Fruit fly (Drosophila melanogaster) whole organism, embryonic: Measurements from ENCODE around the gene CG14839.

ENCODE experiments used
- Awh ChIP-seq: fragments of 200-800 bp; sonication (Bioruptor generic); IDR thresholded peaks from 2 replicates; pipeline ENCODE4, ENCODE4 v1.3.6; 2022; ENCODE audit warnings: missing biosample characterization, missing genetic modification characterization
- Bgb ChIP-seq: fragments of 200-800 bp; sonication (Bioruptor generic); IDR thresholded peaks from 2 replicates; pipeline ENCODE4 v1.3.6; 2022; ENCODE audit warnings: missing biosample characterization, missing genetic modification characterization; ENCODE audit not compliant: partially characterized antibody
- CG10267 ChIP-seq: fragments of 200-800 bp; sonication (Bioruptor generic); optimal IDR thresholded peaks from 2 replicates; lab custom pipeline; 2018; ENCODE audit warnings: missing biosample characterization, mild to moderate bottlenecking, missing genetic modification characterization, moderate library complexity
- CG10321 ChIP-seq: fragments of 200-800 bp; sonication (Bioruptor generic); IDR thresholded peaks from 2 replicates; pipeline ENCODE4 v1.3.6; 2022; ENCODE audit warnings: missing biosample characterization, missing genetic modification characterization
- CG11695 ChIP-seq: fragments of 200-800 bp; sonication (Bioruptor generic); IDR thresholded peaks from 3 replicates; pipeline ENCODE4 v1.3.6; 2022; ENCODE audit warnings: missing biosample characterization, missing genetic modification characterization
- CG12769 ChIP-seq: fragments of 200-800 bp; sonication (Bioruptor generic); optimal IDR thresholded peaks from 2 replicates; lab custom pipeline; 2019; ENCODE audit warnings: missing biosample characterization, mild to moderate bottlenecking, missing genetic modification characterization, moderate library complexity
- CG13624 ChIP-seq: fragments of 200-800 bp; sonication (Bioruptor generic); optimal IDR thresholded peaks from 2 replicates; lab custom pipeline; 2016; ENCODE audit warnings: missing biosample characterization, missing genetic modification characterization
- CG15479 ChIP-seq: fragments of 200-800 bp; sonication (Bioruptor generic); optimal IDR thresholded peaks from 3 replicates; lab custom pipeline; 2019; ENCODE audit warnings: missing biosample characterization, mild to moderate bottlenecking, missing genetic modification characterization, moderate library complexity
- CG15601 ChIP-seq: fragments of 200-800 bp; sonication (Bioruptor generic); optimal IDR thresholded peaks from 3 replicates; lab custom pipeline; 2019; ENCODE audit warnings: missing biosample characterization, mild to moderate bottlenecking, missing genetic modification characterization, moderate library complexity
- CG15696 ChIP-seq: fragments of 200-800 bp; sonication (Bioruptor generic); optimal IDR thresholded peaks from 2 replicates; lab custom pipeline; 2019; ENCODE audit warnings: missing biosample characterization, mild to moderate bottlenecking, missing genetic modification characterization, moderate library complexity
- CG17328 ChIP-seq: fragments of 200-800 bp; sonication (Bioruptor generic); IDR thresholded peaks from 2 replicates; pipeline ENCODE4 v1.3.6; 2022; ENCODE audit warnings: missing biosample characterization, missing genetic modification characterization
- CG17568 ChIP-seq: fragments of 200-800 bp; sonication (Bioruptor generic); optimal IDR thresholded peaks from 2 replicates; lab custom pipeline; 2018; ENCODE audit warnings: missing biosample characterization, mild to moderate bottlenecking, missing genetic modification characterization, moderate library complexity
- CG17912 ChIP-seq: fragments of 200-800 bp; sonication (Bioruptor generic); optimal IDR thresholded peaks from 2 replicates; lab custom pipeline; 2018; ENCODE audit warnings: missing biosample characterization, mild to moderate bottlenecking, missing genetic modification characterization
- CG18764 ChIP-seq: fragments of 200-800 bp; sonication (Bioruptor generic); optimal IDR thresholded peaks from 3 replicates; lab custom pipeline; 2016; ENCODE audit warnings: missing biosample characterization, missing genetic modification characterization
- CG2129 ChIP-seq: fragments of 200-800 bp; sonication (Bioruptor generic); IDR thresholded peaks from 2 replicates; pipeline ENCODE4 v1.3.6; 2022; ENCODE audit warnings: missing biosample characterization, missing genetic modification characterization; ENCODE audit not compliant: partially characterized antibody
- CG2712 ChIP-seq: fragments of 200-800 bp; optimal IDR thresholded peaks from 3 replicates; lab custom pipeline; 2019; ENCODE audit warnings: missing biosample characterization, mild to moderate bottlenecking, missing genetic modification characterization, moderate library complexity
- CG3847 ChIP-seq: fragments of 200-800 bp; sonication (Bioruptor generic); IDR thresholded peaks from 2 replicates; pipeline ENCODE4 v1.3.6; 2022; ENCODE audit warnings: missing biosample characterization, missing genetic modification characterization
- CG7839 ChIP-seq: fragments of 200-800 bp; sonication (Bioruptor generic); optimal IDR thresholded peaks from 3 replicates; lab custom pipeline; 2018; ENCODE audit warnings: missing biosample characterization, mild to moderate bottlenecking, missing genetic modification characterization, moderate library complexity
- CG8089 ChIP-seq: fragments of 200-800 bp; sonication (Bioruptor generic); optimal IDR thresholded peaks from 3 replicates; lab custom pipeline; 2016; ENCODE audit warnings: missing biosample characterization, missing genetic modification characterization
- CG8924 ChIP-seq: fragments of 200-800 bp; optimal IDR thresholded peaks from 3 replicates; lab custom pipeline; 2019; ENCODE audit warnings: missing biosample characterization, mild to moderate bottlenecking, missing genetic modification characterization, moderate library complexity
- CG9609 ChIP-seq: fragments of 200-800 bp; sonication (Bioruptor generic); optimal IDR thresholded peaks from 3 replicates; lab custom pipeline; 2016; ENCODE audit warnings: missing biosample characterization, missing genetic modification characterization
- Dek ChIP-seq: fragments of 200-800 bp; sonication (Bioruptor generic); optimal IDR thresholded peaks from 3 replicates; lab custom pipeline; 2019; ENCODE audit warnings: missing biosample characterization, mild to moderate bottlenecking, missing genetic modification characterization, moderate library complexity
- Doc2 ChIP-seq: fragments of 200-800 bp; sonication (Bioruptor generic); IDR thresholded peaks from 2 replicates; pipeline ENCODE4 v1.3.6; 2022; ENCODE audit warnings: missing biosample characterization, missing genetic modification characterization
- Hey ChIP-seq: fragments of 200-800 bp; sonication (Bioruptor generic); optimal IDR thresholded peaks from 3 replicates; lab custom pipeline; 2018; ENCODE audit warnings: missing biosample characterization, mild to moderate bottlenecking, missing genetic modification characterization
- MESR4 ChIP-seq: fragments of 200-800 bp; sonication (Bioruptor generic); optimal IDR thresholded peaks from 2 replicates; lab custom pipeline; 2018; ENCODE audit warnings: missing biosample characterization, mild to moderate bottlenecking, missing genetic modification characterization, moderate library complexity
- Neu2 ChIP-seq: fragments of 200-800 bp; sonication (Bioruptor generic); optimal IDR thresholded peaks from 3 replicates; lab custom pipeline; 2016; ENCODE audit warnings: missing biosample characterization, missing genetic modification characterization, borderline replicate concordance
- Ptx1 ChIP-seq: fragments of 200-800 bp; sonication (Bioruptor generic); IDR thresholded peaks from 2 replicates; pipeline ENCODE4 v1.3.6; 2022; ENCODE audit warnings: missing biosample characterization, missing genetic modification characterization
- Sox100B ChIP-seq: fragments of 200-800 bp; sonication (Bioruptor generic); optimal IDR thresholded peaks from 3 replicates; lab custom pipeline; 2018; ENCODE audit warnings: missing biosample characterization, mild to moderate bottlenecking, missing genetic modification characterization
- Sox102F ChIP-seq: fragments of 200-800 bp; sonication (Bioruptor generic); optimal IDR thresholded peaks from 2 replicates; lab custom pipeline; 2018; ENCODE audit warnings: missing biosample characterization, mild to moderate bottlenecking, missing genetic modification characterization, moderate library complexity
- Sry-β ChIP-seq: fragments of 200-800 bp; sonication (Bioruptor generic); optimal IDR thresholded peaks from 2 replicates; lab custom pipeline; 2018; ENCODE audit warnings: missing biosample characterization, mild to moderate bottlenecking, missing genetic modification characterization, moderate library complexity
- Sry-δ ChIP-seq: fragments of 200-800 bp; sonication (Bioruptor generic); optimal IDR thresholded peaks from 2 replicates; lab custom pipeline; 2016; ENCODE audit warnings: missing biosample characterization, missing genetic modification characterization
- Taf1 ChIP-seq: fragments of 200-800 bp; sonication (Bioruptor generic); IDR thresholded peaks from 2 replicates; pipeline ENCODE4 v1.3.6; 2022; ENCODE audit warnings: missing biosample characterization, missing genetic modification characterization
- Xrp1 ChIP-seq: fragments of 200-800 bp; sonication (Bioruptor generic); IDR thresholded peaks from 2 replicates; pipeline ENCODE4 v1.3.6; 2022; ENCODE audit warnings: missing biosample characterization, missing genetic modification characterization
- al ChIP-seq: fragments of 200-800 bp; sonication (Bioruptor generic); IDR thresholded peaks from 2 replicates; pipeline ENCODE4 v1.3.6; 2022; ENCODE audit warnings: missing biosample characterization, missing genetic modification characterization
- ase ChIP-seq: fragments of 200-800 bp; sonication (Bioruptor generic); IDR thresholded peaks from 3 replicates; pipeline ENCODE4 v1.3.6; 2022; ENCODE audit warnings: missing biosample characterization, missing genetic modification characterization
- chinmo ChIP-seq: fragments of 200-800 bp; sonication (Bioruptor generic); IDR thresholded peaks from 4 replicates; pipeline ENCODE4 v1.3.6; 2022; ENCODE audit warnings: missing biosample characterization, missing genetic modification characterization; ENCODE audit not compliant: partially characterized antibody
- da ChIP-seq: fragments of 200-800 bp; sonication (Bioruptor generic); optimal IDR thresholded peaks from 2 replicates; lab custom pipeline; 2016; ENCODE audit warnings: missing biosample characterization, missing genetic modification characterization
- dmrt11E ChIP-seq: fragments of 200-800 bp; sonication (Bioruptor generic); optimal IDR thresholded peaks from 3 replicates; lab custom pipeline; 2018; ENCODE audit warnings: missing biosample characterization, mild to moderate bottlenecking, missing genetic modification characterization, moderate library complexity
- fd3F ChIP-seq: fragments of 200-800 bp; sonication (Bioruptor generic); optimal IDR thresholded peaks from 2 replicates; lab custom pipeline; 2018; ENCODE audit warnings: missing biosample characterization, mild to moderate bottlenecking, missing genetic modification characterization, moderate library complexity
- insv ChIP-seq, 2 experiments: fragments of 200-800 bp; sonication (Bioruptor generic); optimal IDR thresholded peaks; 3 replicates each; lab custom pipeline; 2016 to 2018; ENCODE audit warnings: missing biosample characterization in 2 of 2, missing genetic modification characterization in 2 of 2
- jumu ChIP-seq: fragments of 200-800 bp; sonication (Bioruptor generic); optimal IDR thresholded peaks from 3 replicates; lab custom pipeline; 2016; ENCODE audit warnings: missing biosample characterization, missing genetic modification characterization
- kay ChIP-seq: fragments of 200-800 bp; sonication (Bioruptor generic); optimal IDR thresholded peaks from 2 replicates; lab custom pipeline; 2016; ENCODE audit warnings: missing biosample characterization, missing genetic modification characterization
- lilli ChIP-seq: fragments of 200-800 bp; sonication (Bioruptor generic); optimal IDR thresholded peaks from 3 replicates; lab custom pipeline; 2016; ENCODE audit warnings: missing biosample characterization, missing genetic modification characterization
- maf-S ChIP-seq: fragments of 200-800 bp; sonication (Bioruptor generic); optimal IDR thresholded peaks from 2 replicates; lab custom pipeline; 2016; ENCODE audit warnings: missing biosample characterization, missing genetic modification characterization
- nerfin-1 ChIP-seq: fragments of 200-800 bp; sonication (Bioruptor generic); optimal IDR thresholded peaks from 3 replicates; lab custom pipeline; 2019; ENCODE audit warnings: missing biosample characterization, mild to moderate bottlenecking, missing genetic modification characterization, moderate library complexity
- odd ChIP-seq: fragments of 200-800 bp; sonication (Bioruptor generic); optimal IDR thresholded peaks from 2 replicates; lab custom pipeline; 2017; ENCODE audit warnings: missing biosample characterization, mild to moderate bottlenecking, missing genetic modification characterization
- ro ChIP-seq: fragments of 200-800 bp; sonication (Bioruptor generic); IDR thresholded peaks from 2 replicates; pipeline ENCODE4 v1.3.6; 2022; ENCODE audit warnings: missing biosample characterization, missing genetic modification characterization
- run ChIP-seq: fragments of 200-800 bp; sonication (Bioruptor generic); optimal IDR thresholded peaks from 3 replicates; lab custom pipeline; 2018; ENCODE audit warnings: missing biosample characterization, mild to moderate bottlenecking, missing genetic modification characterization
- slbo ChIP-seq: fragments of 200-800 bp; sonication (Bioruptor generic); IDR thresholded peaks from 2 replicates; pipeline ENCODE4 v1.3.6; 2022; ENCODE audit warnings: missing biosample characterization, missing genetic modification characterization
- trh ChIP-seq: fragments of 200-800 bp; sonication (Bioruptor generic); optimal IDR thresholded peaks from 2 replicates; lab custom pipeline; 2016; ENCODE audit warnings: missing biosample characterization, missing genetic modification characterization
- zfh1 ChIP-seq: fragments of 200-800 bp; sonication (Bioruptor generic); IDR thresholded peaks from 3 replicates; pipeline ENCODE4 v1.3.6; 2022; ENCODE audit warnings: missing biosample characterization, missing genetic modification characterization

CG14839 gene

DNA sequence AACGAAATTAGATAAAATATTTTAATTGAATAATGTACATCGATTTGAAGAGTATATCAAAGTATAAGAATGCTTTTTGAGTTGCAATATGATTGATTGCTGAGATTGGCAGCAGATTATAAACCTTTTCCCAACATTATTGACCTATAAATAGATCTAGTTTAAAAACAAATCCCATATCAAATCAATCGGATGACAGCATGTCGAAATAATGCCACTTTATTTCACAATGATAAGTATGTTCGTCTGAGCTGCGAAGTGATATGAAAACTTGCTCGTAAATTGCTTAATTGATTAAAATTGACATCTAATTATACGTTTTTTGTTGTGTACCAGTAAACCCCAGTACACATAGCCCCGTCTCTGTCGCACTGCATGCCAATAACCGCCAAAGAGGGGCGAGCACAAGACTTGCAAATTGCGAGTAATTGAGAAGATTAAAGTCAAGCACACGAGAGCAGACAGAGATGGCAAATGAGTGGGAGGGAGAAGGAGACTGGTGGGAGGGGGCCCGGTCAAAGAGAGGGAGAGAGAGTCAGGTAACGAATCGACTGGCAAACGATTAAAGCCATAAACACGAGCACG is 20.9 kb downstream of the CG14839 start (continued):
- TF ChIP-seq Sry-β (GFP tag; lab: Kevin White, UChicago): no peak
- TF ChIP-seq kay (GFP tag; lab: Kevin White, UChicago): no peak
- TF ChIP-seq trh (GFP tag; lab: Kevin White, UChicago): no peak
- TF ChIP-seq CG17328 (GFP tag; lab: Robert Waterston, UW): no peak
- TF ChIP-seq Sox102F: peak; percentile 49
- no peak for TF ChIP-seq da
- TF ChIP-seq fd3F (GFP tag; lab: Kevin White, UChicago): peak; percentile 32
- peak; percentile 7 for TF ChIP-seq Sox100B
- no peak for TF ChIP-seq Taf1 (GFP tag; lab: Robert Waterston, UW)
- TF ChIP-seq Awh: no peak
- TF ChIP-seq insv (GFP tag; optimal IDR thresholded peaks at IDR 0.05; lab: Kevin White, UChicago): no peak
- TF ChIP-seq al (GFP tag; lab: Robert Waterston, UW): no peak
- no peak for TF ChIP-seq chinmo (GFP tag; lab: Robert Waterston, UW)
- no peak for TF ChIP-seq CG2129 (GFP tag; lab: Robert Waterston, UW)
- TF ChIP-seq Hey (tag; lab: Kevin White, UChicago): no peak
- no peak for TF ChIP-seq CG11695 (GFP tag; lab: Robert Waterston, UW)
- TF ChIP-seq MESR4 (GFP tag; lab: Kevin White, UChicago): no peak
- no peak for TF ChIP-seq run (tag; lab: Kevin White, UChicago)
- no peak for TF ChIP-seq CG9609
- TF ChIP-seq CG8924: peak; percentile 18
- TF ChIP-seq CG2712 (tag; lab: Kevin White, UChicago): peak; percentile 29
- no peak for TF ChIP-seq odd (GFP tag; lab: Kevin White, UChicago)
- TF ChIP-seq nerfin-1 (tag; lab: Kevin White, UChicago): no peak
- TF ChIP-seq CG17568 (GFP tag; lab: Kevin White, UChicago): peak; percentile 32
- peak; percentile 45 for TF ChIP-seq CG7839 (tag; lab: Kevin White, UChicago)
- TF ChIP-seq dmrt11E (tag; lab: Kevin White, UChicago): no peak
- no peak for TF ChIP-seq CG3847 (GFP tag; lab: Robert Waterston, UW)
- no peak for TF ChIP-seq CG12769
- TF ChIP-seq Sry-δ (GFP tag; lab: Kevin White, UChicago): peak; percentile 9
- no peak for TF ChIP-seq CG17912 (GFP tag; lab: Kevin White, UChicago)
- peak; percentile 88 for TF ChIP-seq CG15479
- TF ChIP-seq CG15696 (tag; lab: Kevin White, UChicago): no peak
- no peak for TF ChIP-seq Neu2 (GFP tag; lab: Kevin White, UChicago)
- no peak for TF ChIP-seq Bgb (GFP tag; lab: Robert Waterston, UW)
- no peak for TF ChIP-seq CG10267 (tag; lab: Kevin White, UChicago)
- TF ChIP-seq ro (GFP tag; lab: Robert Waterston, UW): no peak
- TF ChIP-seq Ptx1 (GFP tag; lab: Robert Waterston, UW): no peak
- TF ChIP-seq Xrp1: no peak
- TF ChIP-seq lilli (GFP tag; lab: Kevin White, UChicago): peak; percentile 54
- peak; percentile 51 for TF ChIP-seq maf-S
- peak; percentile 54 for TF ChIP-seq CG13624 (GFP tag; lab: Kevin White, UChicago)
- TF ChIP-seq zfh1 (GFP tag; lab: Robert Waterston, UW): no peak
- TF ChIP-seq jumu (GFP tag; lab: Kevin White, UChicago): no peak
- peak; percentile 44 for TF ChIP-seq Dek (tag; lab: Kevin White, UChicago)
- no peak for TF ChIP-seq CG10321 (GFP tag; lab: Robert Waterston, UW)
- no peak for TF ChIP-seq CG15601 (tag; lab: Kevin White, UChicago)
- no peak for TF ChIP-seq slbo (GFP tag; lab: Robert Waterston, UW)
- TF ChIP-seq CG8089 (GFP tag; lab: Kevin White, UChicago): no peak
- TF ChIP-seq CG18764 (GFP tag; lab: Kevin White, UChicago): no peak
- TF ChIP-seq Doc2 (GFP tag; lab: Robert Waterston, UW): no peak
- TF ChIP-seq ase (GFP tag; lab: Robert Waterston, UW): no peak
